Fruit fly (Drosophila melanogaster): Measurements from ENCODE around the gene CG17110.

CG17110 gene

dm6 chr3R:23117683-23118470 lies 26.4 kb downstream of the CG17110 start, which contains the start of the genes Rassf and CenB1A (continued):
- TF ChIP-seq tap (tag; optimal IDR thresholded peaks at IDR 0.05) (no peak), CG31441 (GFP tag; IDR thresholded peaks at IDR 0.05) (no peak), CkIIα-i1 (GFP tag; IDR thresholded peaks at IDR 0.05) (no peak), cwo (GFP tag; optimal IDR thresholded peaks at IDR 0.05) (peak; percentile 7), ase (GFP tag; IDR thresholded peaks at IDR 0.05) (0 out of 3 replicates have a peak, but pooled peaks have one; percentile 16), CG12744 (GFP tag; optimal IDR thresholded peaks at IDR 0.05) (peak; percentile 51), NFAT (GFP tag; IDR thresholded peaks at IDR 0.05) (peak; percentile 17; the same call in 1 of the 2 replicates), CG10321 (GFP tag; IDR thresholded peaks at IDR 0.05) (no peak), CG15011 (GFP tag; optimal IDR thresholded peaks at IDR 0.05) (no peak), yki (optimal IDR thresholded peaks at IDR 0.05) (no peak), CG12769 (tag; optimal IDR thresholded peaks at IDR 0.05) (no peak), CG8765 (GFP tag; IDR thresholded peaks at IDR 0.05) (no peak), CG7372 (GFP tag; IDR thresholded peaks at IDR 0.05) (peak; percentile 47; the same call in 1 of the 2 replicates), pros (GFP tag; optimal IDR thresholded peaks at IDR 0.05) (no peak), cato (GFP tag; optimal IDR thresholded peaks at IDR 0.05; ENCODE audit: borderline replicate concordance) (peak; percentile 39), bab2 (GFP tag; optimal IDR thresholded peaks at IDR 0.05) (peak; percentile 23), NC2β (GFP tag; optimal IDR thresholded peaks at IDR 0.05) (no peak), corto (GFP tag; optimal IDR thresholded peaks at IDR 0.05) (no peak), rib (GFP tag; IDR thresholded peaks at IDR 0.05) (peak; percentile 9; the same call in 1 of the 2 replicates), CG8281 (tag; optimal IDR thresholded peaks at IDR 0.05) (no peak), CG9609 (GFP tag; optimal IDR thresholded peaks at IDR 0.05) (peak; percentile 63), HmgD (GFP tag; optimal IDR thresholded peaks at IDR 0.05) (peak; percentile 25), sr (GFP tag; IDR thresholded peaks at IDR 0.05) (no peak), gem (tag; optimal IDR thresholded peaks at IDR 0.05) (no peak), Dref (GFP tag; IDR thresholded peaks at IDR 0.05) (0 out of 2 replicates have a peak, but pooled peaks have one; percentile 31), Mad (GFP tag; optimal IDR thresholded peaks at IDR 0.05) (no peak), CG16863 (GFP tag; optimal IDR thresholded peaks at IDR 0.05) (peak; percentile 35), nerfin-1 (tag; optimal IDR thresholded peaks at IDR 0.05) (no peak), CG4404 (GFP tag; IDR thresholded peaks at IDR 0.05) (no peak), Dip2 (GFP tag; IDR thresholded peaks at IDR 0.05) (no peak), YL-1 (GFP tag; optimal IDR thresholded peaks at IDR 0.05) (no peak), CG9817 (tag; optimal IDR thresholded peaks at IDR 0.05) (peak; percentile 65), CG17359 (tag; optimal IDR thresholded peaks at IDR 0.05) (no peak), unc-4 (GFP tag; IDR thresholded peaks at IDR 0.05; ENCODE audit: partially characterized antibody) (peak; percentile 46), Sry-δ (GFP tag; optimal IDR thresholded peaks at IDR 0.05) (peak; percentile 48), CG13287 (GFP tag; IDR thresholded peaks at IDR 0.05; ENCODE audit: partially characterized antibody) (peak; percentile 74), Opbp (GFP tag; IDR thresholded peaks at IDR 0.05; ENCODE audit: partially characterized antibody) (no peak), ash1 (GFP tag; optimal IDR thresholded peaks at IDR 0.05) (no peak), jing (GFP tag; optimal IDR thresholded peaks at IDR 0.05) (no peak), psq (GFP tag; optimal IDR thresholded peaks at IDR 0.05) (peak; percentile 25), CG34224 (GFP tag; IDR thresholded peaks at IDR 0.05; ENCODE audit: partially characterized antibody) (peak; percentile 67; the same call in 2 of the 3 replicates), CG2889 (GFP tag; IDR thresholded peaks at IDR 0.05) (peak; percentile 9; the same call in 1 of the 3 replicates), CG2199 (GFP tag; IDR thresholded peaks at IDR 0.05) (no peak), CG6683 (GFP tag; optimal IDR thresholded peaks at IDR 0.05) (no peak), CG10543 (GFP tag; optimal IDR thresholded peaks at IDR 0.05) (peak; percentile 18), CG7357 (GFP tag; IDR thresholded peaks at IDR 0.05) (0 out of 3 replicates have a peak, but pooled peaks have one; percentile 40), CG6254 (GFP tag; optimal IDR thresholded peaks at IDR 0.05) (no peak), grau (tag; optimal IDR thresholded peaks at IDR 0.05) (peak; percentile 27), Antp (GFP tag; optimal IDR thresholded peaks at IDR 0.05) (peak; percentile 28)

Measured in whole organism, embryonic.